Worm (Caenorhabditis elegans) whole organism, early embryonic: ENCODE results near the gene T28A11.13.

ENCODE experiments used
- B0310.2 ChIP-seq: sonication (generic microtip); optimal IDR thresholded peaks from 2 replicates; lab custom pipeline; 2016; ENCODE audit warnings: mild to moderate bottlenecking, missing genetic modification characterization, missing compliant biosample characterization
- aly-1 ChIP-seq: sonication (generic microtip); optimal IDR thresholded peaks from 2 replicates; lab custom pipeline; 2016; ENCODE audit warnings: missing genetic modification characterization, missing compliant biosample characterization
- ama-1 ChIP-seq: fragments of 150-350 bp; optimal IDR thresholded peaks from 2 replicates; lab custom pipeline; 2014
- ceh-13 ChIP-seq: fragments of 200-800 bp; sonication (Bioruptor generic); optimal IDR thresholded peaks from 2 replicates; lab custom pipeline; 2018; ENCODE audit warnings: mild to moderate bottlenecking, missing genetic modification characterization, missing compliant biosample characterization
- pes-1 ChIP-seq: fragments of 200-800 bp; sonication (Bioruptor generic); IDR thresholded peaks from 2 replicates; pipeline ENCODE4 v1.3.6; 2022; ENCODE audit warnings: missing genetic modification reagents, missing genetic modification characterization, missing compliant biosample characterization
- sea-1 ChIP-seq: fragments of 200-800 bp; sonication (Bioruptor generic); conservative IDR thresholded peaks from 2 replicates; pipeline ENCODE4 v1.3.6; 2022; ENCODE audit warnings: missing genetic modification characterization, missing compliant biosample characterization
- tbx-11 ChIP-seq: fragments of 200-800 bp; sonication (Bioruptor generic); IDR thresholded peaks from 2 replicates; pipeline ENCODE4 v1.3.6; 2022; ENCODE audit warnings: missing genetic modification characterization, missing compliant biosample characterization

DNA sequence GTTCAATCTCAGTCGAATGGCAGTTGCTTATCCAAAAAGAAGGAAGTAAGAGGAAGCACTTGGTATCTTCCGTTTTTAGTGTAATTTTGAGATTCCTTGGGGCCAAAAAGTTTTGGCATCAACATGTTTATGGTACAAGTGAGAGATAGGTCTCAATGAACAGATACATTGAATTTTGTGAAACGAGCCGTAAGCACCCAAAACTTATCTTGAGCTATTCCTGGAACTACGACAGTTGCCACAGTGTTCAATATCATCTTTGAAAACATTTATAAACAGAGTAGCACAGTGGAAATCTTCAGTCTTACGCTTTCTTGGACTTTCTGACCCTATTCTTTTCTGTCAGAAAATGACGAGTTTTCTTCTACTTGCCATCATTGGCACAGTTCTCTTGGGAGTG, 25.0 kb upstream of the T28A11.13 start, which contains the start of gene T28A11.3:
- TF ChIP-seq B0310.2 (tag; lab: Kevin White, UChicago) (no peak), ceh-13 (no peak), tbx-11 (GFP tag; lab: Robert Waterston, UW) (no peak), ama-1 (lab: Kevin White, UChicago) (no peak), aly-1 (tag; lab: Kevin White, UChicago) (no peak), sea-1 (GFP tag; lab: Robert Waterston, UW) (no peak), pes-1 (GFP tag; lab: Robert Waterston, UW) (no peak)
